Fruit fly (Drosophila melanogaster) whole organism, prepupa: Measurements from ENCODE around the gene Cyp12a4.

ENCODE experiments used
- Blimp-1 ChIP-seq: fragments of 200-800 bp; sonication (Bioruptor generic); optimal IDR thresholded peaks from 3 replicates; lab custom pipeline; 2017; ENCODE audit warnings: missing biosample characterization, missing genetic modification characterization, mild to moderate bottlenecking, moderate library complexity, missing genetic modification reagents
- CG10631 ChIP-seq: fragments of 200-800 bp; sonication (Bioruptor generic); optimal IDR thresholded peaks from 2 replicates; lab custom pipeline; 2016; ENCODE audit warnings: missing biosample characterization, missing genetic modification characterization
- CG10669 ChIP-seq: fragments of 200-800 bp; sonication (Bioruptor generic); optimal IDR thresholded peaks from 3 replicates; lab custom pipeline; 2018; ENCODE audit warnings: missing biosample characterization, mild to moderate bottlenecking, missing genetic modification characterization, moderate library complexity
- CG11762 ChIP-seq: fragments of 200-800 bp; sonication (Bioruptor generic); optimal IDR thresholded peaks from 3 replicates; lab custom pipeline; 2016; ENCODE audit warnings: missing biosample characterization, missing genetic modification characterization; ENCODE audit not compliant: insufficient read depth
- CG15336 ChIP-seq: fragments of 200-800 bp; sonication (Bioruptor generic); IDR thresholded peaks from 2 replicates; pipeline ENCODE4 v1.3.6; 2022; ENCODE audit warnings: missing biosample characterization, missing genetic modification characterization
- CG1621 ChIP-seq: fragments of 200-800 bp; sonication (Bioruptor generic); optimal IDR thresholded peaks from 3 replicates; lab custom pipeline; 2018; ENCODE audit warnings: missing biosample characterization, mild to moderate bottlenecking, missing genetic modification characterization
- CG3032 ChIP-seq: fragments of 200-800 bp; optimal IDR thresholded peaks from 2 replicates; lab custom pipeline; 2019; ENCODE audit warnings: missing biosample characterization, mild to moderate bottlenecking, missing genetic modification characterization, moderate library complexity
- CG31627 ChIP-seq: fragments of 200-800 bp; sonication (Bioruptor generic); optimal IDR thresholded peaks from 3 replicates; lab custom pipeline; 2016; ENCODE audit warnings: missing biosample characterization, missing genetic modification characterization
- CG32006 ChIP-seq: fragments of 200-800 bp; sonication (Bioruptor generic); optimal IDR thresholded peaks from 3 replicates; lab custom pipeline; 2017; ENCODE audit warnings: missing biosample characterization, mild to moderate bottlenecking, missing genetic modification characterization
- CG3919 ChIP-seq: fragments of 200-800 bp; sonication (Bioruptor generic); optimal IDR thresholded peaks from 3 replicates; lab custom pipeline; 2016; ENCODE audit warnings: missing biosample characterization, missing genetic modification characterization
- CG4318 ChIP-seq: fragments of 200-800 bp; sonication (Bioruptor generic); optimal IDR thresholded peaks from 3 replicates; lab custom pipeline; 2017; ENCODE audit warnings: missing biosample characterization, mild to moderate bottlenecking, missing genetic modification characterization
- CG6163 ChIP-seq: fragments of 200-800 bp; sonication (Bioruptor generic); IDR thresholded peaks from 3 replicates; pipeline ENCODE4 v1.3.6; 2022; ENCODE audit warnings: missing biosample characterization, missing genetic modification characterization
- CG6276 ChIP-seq: fragments of 200-800 bp; sonication (Bioruptor generic); optimal IDR thresholded peaks from 2 replicates; lab custom pipeline; 2017; ENCODE audit warnings: missing biosample characterization, mild to moderate bottlenecking, missing genetic modification characterization
- CG6792 ChIP-seq: fragments of 200-800 bp; sonication (Bioruptor generic); optimal IDR thresholded peaks from 3 replicates; lab custom pipeline; 2016; ENCODE audit warnings: missing biosample characterization, missing genetic modification characterization
- CG6808 ChIP-seq: fragments of 200-800 bp; sonication (Bioruptor generic); optimal IDR thresholded peaks from 3 replicates; lab custom pipeline; 2017; ENCODE audit warnings: missing biosample characterization, missing genetic modification characterization, mild to moderate bottlenecking, moderate library complexity, missing genetic modification reagents
- CG6854 ChIP-seq: fragments of 200-800 bp; sonication (Bioruptor generic); optimal IDR thresholded peaks from 2 replicates; lab custom pipeline; 2017; ENCODE audit warnings: missing biosample characterization, mild to moderate bottlenecking, missing genetic modification characterization
- CG7368 ChIP-seq: fragments of 200-800 bp; sonication (Bioruptor generic); optimal IDR thresholded peaks from 3 replicates; lab custom pipeline; 2016; ENCODE audit warnings: missing biosample characterization, missing genetic modification characterization
- CG8319 ChIP-seq: fragments of 200-800 bp; sonication (Bioruptor generic); optimal IDR thresholded peaks from 3 replicates; lab custom pipeline; 2016; ENCODE audit warnings: missing biosample characterization, missing genetic modification characterization
- CG8632 ChIP-seq: fragments of 200-800 bp; sonication (Bioruptor generic); optimal IDR thresholded peaks from 3 replicates; lab custom pipeline; 2016; ENCODE audit warnings: missing biosample characterization, missing genetic modification characterization
- CG9139 ChIP-seq: fragments of 200-800 bp; sonication (Bioruptor generic); optimal IDR thresholded peaks from 3 replicates; lab custom pipeline; 2017; ENCODE audit warnings: missing biosample characterization, mild to moderate bottlenecking, missing genetic modification characterization
- Eip75B ChIP-seq: fragments of 200-800 bp; sonication (Bioruptor generic); optimal IDR thresholded peaks from 3 replicates; lab custom pipeline; 2016; ENCODE audit warnings: missing biosample characterization, missing genetic modification characterization
- Eip78C ChIP-seq: fragments of 200-800 bp; sonication (Bioruptor generic); peaks from one replicate; lab custom pipeline; 2016; ENCODE audit warnings: missing biosample characterization, missing genetic modification characterization
- Eip93F ChIP-seq: fragments of 200-800 bp; sonication (Bioruptor generic); optimal IDR thresholded peaks from 2 replicates; lab custom pipeline; 2016; ENCODE audit warnings: missing biosample characterization, mild to moderate bottlenecking, missing genetic modification characterization
- Ets96B ChIP-seq: fragments of 200-800 bp; optimal IDR thresholded peaks from 2 replicates; lab custom pipeline; 2019; ENCODE audit warnings: missing biosample characterization, mild to moderate bottlenecking, missing genetic modification characterization, moderate library complexity
- Gug ChIP-seq: fragments of 200-800 bp; sonication (Bioruptor generic); IDR thresholded peaks from 2 replicates; pipeline ENCODE4 v1.3.6; 2022; ENCODE audit warnings: missing biosample characterization, missing genetic modification characterization
- Hr38 ChIP-seq: sonication (Bioruptor generic); optimal IDR thresholded peaks from 2 replicates; lab custom pipeline; 2016; ENCODE audit warnings: missing biosample characterization, missing genetic modification characterization
- Hr39 ChIP-seq: fragments of 200-800 bp; sonication (Bioruptor generic); optimal IDR thresholded peaks from 2 replicates; lab custom pipeline; 2016; ENCODE audit warnings: missing biosample characterization, missing genetic modification characterization
- Hr4 ChIP-seq: fragments of 200-800 bp; sonication (Bioruptor generic); optimal IDR thresholded peaks from 3 replicates; lab custom pipeline; 2016; ENCODE audit warnings: missing biosample characterization, missing genetic modification characterization
- Lpt ChIP-seq: fragments of 200-800 bp; sonication (Bioruptor generic); optimal IDR thresholded peaks from 3 replicates; lab custom pipeline; 2016; ENCODE audit warnings: missing biosample characterization, missing genetic modification characterization
- Met ChIP-seq: fragments of 200-800 bp; sonication (Bioruptor generic); optimal IDR thresholded peaks from 3 replicates; lab custom pipeline; 2016; ENCODE audit warnings: missing biosample characterization, missing genetic modification characterization
- OdsH ChIP-seq: fragments of 200-800 bp; sonication (Bioruptor generic); optimal IDR thresholded peaks from 3 replicates; lab custom pipeline; 2016; ENCODE audit warnings: missing biosample characterization, missing genetic modification characterization
- Smox ChIP-seq: fragments of 200-800 bp; sonication (Bioruptor generic); optimal IDR thresholded peaks from 3 replicates; lab custom pipeline; 2016; ENCODE audit warnings: missing biosample characterization, missing genetic modification characterization
- Sox102F ChIP-seq: fragments of 200-800 bp; sonication (Bioruptor generic); optimal IDR thresholded peaks from 2 replicates; lab custom pipeline; 2016; ENCODE audit warnings: missing biosample characterization, mild to moderate bottlenecking, missing genetic modification characterization
- Sox14 ChIP-seq: fragments of 200-800 bp; sonication (Bioruptor generic); optimal IDR thresholded peaks from 3 replicates; lab custom pipeline; 2016; ENCODE audit warnings: missing biosample characterization, missing genetic modification characterization
- Sox15 ChIP-seq: fragments of 200-800 bp; sonication (Bioruptor generic); optimal IDR thresholded peaks from 3 replicates; lab custom pipeline; 2016; ENCODE audit warnings: missing biosample characterization, missing genetic modification characterization
- achi ChIP-seq: fragments of 200-800 bp; sonication (Bioruptor generic); optimal IDR thresholded peaks from 3 replicates; lab custom pipeline; 2016; ENCODE audit warnings: missing biosample characterization, missing genetic modification characterization
- acj6 ChIP-seq: fragments of 200-800 bp; sonication (Bioruptor generic); optimal IDR thresholded peaks from 3 replicates; lab custom pipeline; 2016; ENCODE audit warnings: missing biosample characterization, missing genetic modification characterization
- dac ChIP-seq: fragments of 200-800 bp; sonication (Bioruptor generic); optimal IDR thresholded peaks from 2 replicates; lab custom pipeline; 2017; ENCODE audit warnings: missing biosample characterization, mild to moderate bottlenecking, missing genetic modification characterization
- dsx ChIP-seq: fragments of 200-800 bp; optimal IDR thresholded peaks from 3 replicates; lab custom pipeline; 2019; ENCODE audit warnings: missing biosample characterization, mild to moderate bottlenecking, missing genetic modification characterization, moderate library complexity; ENCODE audit not compliant: poor library complexity, severe bottlenecking
- eg ChIP-seq: fragments of 200-800 bp; sonication (Bioruptor generic); IDR thresholded peaks from 3 replicates; pipeline ENCODE4 v1.3.6; 2022; ENCODE audit warnings: missing biosample characterization, missing genetic modification characterization
- fd59A ChIP-seq: fragments of 200-800 bp; sonication (Bioruptor generic); optimal IDR thresholded peaks from 2 replicates; lab custom pipeline; 2017; ENCODE audit warnings: missing biosample characterization, mild to moderate bottlenecking, missing genetic modification characterization, missing genetic modification reagents
- fkh ChIP-seq: fragments of 200-800 bp; sonication (Bioruptor generic); optimal IDR thresholded peaks from 3 replicates; lab custom pipeline; 2017; ENCODE audit warnings: missing biosample characterization, mild to moderate bottlenecking, missing genetic modification characterization, moderate library complexity
- net ChIP-seq: fragments of 200-800 bp; sonication (Bioruptor generic); optimal IDR thresholded peaks from 3 replicates; lab custom pipeline; 2016; ENCODE audit warnings: missing biosample characterization, missing genetic modification characterization
- pdm3 ChIP-seq: fragments of 200-800 bp; sonication (Bioruptor generic); optimal IDR thresholded peaks from 3 replicates; lab custom pipeline; 2016; ENCODE audit warnings: missing biosample characterization, missing genetic modification characterization
- spab ChIP-seq: fragments of 200-800 bp; sonication (Bioruptor generic); optimal IDR thresholded peaks from 2 replicates; lab custom pipeline; 2017; ENCODE audit warnings: missing biosample characterization, mild to moderate bottlenecking, missing genetic modification characterization, missing genetic modification reagents
- svp ChIP-seq: fragments of 200-800 bp; sonication (Bioruptor generic); peaks from one replicate; lab custom pipeline; 2016; ENCODE audit warnings: missing biosample characterization, missing genetic modification characterization
- topi ChIP-seq: fragments of 200-800 bp; sonication (Bioruptor generic); optimal IDR thresholded peaks from 3 replicates; lab custom pipeline; 2016; ENCODE audit warnings: missing biosample characterization, missing genetic modification characterization
- vri ChIP-seq: fragments of 200-800 bp; sonication (Bioruptor generic); optimal IDR thresholded peaks from 3 replicates; lab custom pipeline; 2016; ENCODE audit warnings: missing biosample characterization, mild to moderate bottlenecking, missing genetic modification characterization

Gene Cyp12a4

DNA sequence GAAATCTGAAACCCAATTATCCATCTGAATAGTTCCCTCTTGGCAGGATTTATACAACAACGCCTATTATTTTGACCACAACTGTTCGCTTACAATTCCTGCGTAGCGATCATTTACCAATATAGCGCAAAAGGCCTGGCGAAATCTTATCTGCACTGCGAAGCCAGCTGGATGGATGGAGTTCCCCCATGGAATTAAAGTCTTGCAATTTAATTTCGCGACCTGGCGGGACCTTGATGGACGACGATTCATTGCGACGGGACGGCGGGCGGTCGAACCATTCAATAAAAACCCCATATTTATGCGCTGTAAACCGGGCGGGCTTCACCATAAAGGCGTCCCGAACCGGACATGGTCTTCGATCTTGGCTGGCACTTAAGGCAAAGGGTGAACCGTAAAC lies 17.9 kb downstream of the Cyp12a4 start (continued):
- no peak for TF ChIP-seq Sox14 (GFP tag; lab: Kevin White, UChicago)
- no peak for TF ChIP-seq CG4318 (GFP tag; lab: Kevin White, UChicago)
- TF ChIP-seq CG10669 (GFP tag; lab: Kevin White, UChicago), result peak; percentile 13
- peak; percentile 23 for TF ChIP-seq topi (GFP tag; lab: Kevin White, UChicago)
- no peak for TF ChIP-seq CG10631 (GFP tag; lab: Kevin White, UChicago)
- TF ChIP-seq vri, result no peak
- no peak for TF ChIP-seq OdsH (GFP tag; lab: Kevin White, UChicago)
- no peak for TF ChIP-seq CG11762 (GFP tag; lab: Kevin White, UChicago)
- TF ChIP-seq CG7368 (GFP tag; lab: Kevin White, UChicago), result peak; percentile 31
- TF ChIP-seq Smox (GFP tag; lab: Kevin White, UChicago), result no peak
- TF ChIP-seq CG6276 (GFP tag; lab: Kevin White, UChicago), result no peak
- TF ChIP-seq achi (GFP tag; lab: Kevin White, UChicago), result no peak
- peak; percentile 25 for TF ChIP-seq CG32006
- peak; percentile 33 for TF ChIP-seq CG6808 (GFP tag; lab: Kevin White, UChicago)

DNA sequence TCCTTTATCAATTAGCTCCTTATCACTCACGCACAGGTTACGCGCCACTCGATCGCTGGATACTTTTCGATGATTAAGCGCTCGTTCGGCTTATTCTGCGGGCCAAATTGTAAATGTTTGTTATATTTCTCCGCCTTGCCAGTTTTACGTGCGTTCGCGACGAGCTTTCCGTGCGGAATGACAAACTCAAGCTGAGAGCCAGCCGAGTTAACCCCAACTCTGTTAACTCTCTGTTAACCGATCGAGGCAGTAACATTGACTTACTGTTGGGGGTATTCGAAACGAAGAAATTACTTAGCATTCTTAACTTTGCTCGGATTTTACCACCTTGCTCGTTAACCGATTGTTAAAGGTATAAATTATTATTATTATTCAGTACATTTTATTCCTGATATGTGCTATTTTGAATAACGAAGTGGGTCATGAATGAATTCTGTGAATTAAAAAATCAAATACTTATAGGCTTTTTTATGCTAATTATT lies 18.6 kb downstream of the Cyp12a4 start, which contains the start of gene CG5835:
Gene CG5835, minus strand, starts transcription at position 185 of the 482 bp plus-strand sequence.
- TF ChIP-seq CG8632 (GFP tag; lab: Kevin White, UChicago) (peak; percentile 24), dsx (no peak), CG15336 (peak; percentile 53; the same call in 1 of the 2 replicates), CG10669 (GFP tag; lab: Kevin White, UChicago) (no peak), Eip78C (peak; percentile 64), Ets96B (tag; lab: Kevin White, UChicago) (no peak), Hr39 (GFP tag; lab: Kevin White, UChicago) (peak; percentile 18), CG6854 (GFP tag; lab: Kevin White, UChicago) (peak; percentile 70), dac (GFP tag; lab: Kevin White, UChicago) (no peak), CG31627 (peak; percentile 9), CG1621 (tag; lab: Kevin White, UChicago) (peak; percentile 55), Smox (GFP tag; lab: Kevin White, UChicago) (peak; percentile 44), CG32006 (no peak), Met (GFP tag; lab: Kevin White, UChicago) (peak; percentile 42), Sox15 (GFP tag; lab: Kevin White, UChicago) (no peak), OdsH (GFP tag; lab: Kevin White, UChicago) (peak; percentile 43), fd59A (GFP tag; lab: Kevin White, UChicago) (no peak), pdm3 (GFP tag; lab: Kevin White, UChicago) (peak; percentile 43), spab (GFP tag; lab: Kevin White, UChicago) (no peak), vri (peak; percentile 65), Lpt (no peak), Eip93F (GFP tag; lab: Kevin White, UChicago) (no peak), Hr4 (GFP tag; lab: Kevin White, UChicago) (peak; percentile 44), CG3032 (tag; lab: Kevin White, UChicago) (no peak), fkh (GFP tag; lab: Kevin White, UChicago) (no peak), CG3919 (peak; percentile 32), CG11762 (GFP tag; lab: Kevin White, UChicago) (no peak), CG6792 (GFP tag; lab: Kevin White, UChicago) (no peak), acj6 (GFP tag; lab: Kevin White, UChicago) (peak; percentile 10), svp (GFP tag; lab: Kevin White, UChicago) (peak; percentile 67), CG8319 (no peak), CG10631 (GFP tag; lab: Kevin White, UChicago) (peak; percentile 36), achi (GFP tag; lab: Kevin White, UChicago) (peak; percentile 13), Gug (no peak), Sox14 (GFP tag; lab: Kevin White, UChicago) (peak; percentile 7), Eip75B (peak; percentile 28), CG4318 (GFP tag; lab: Kevin White, UChicago) (no peak), CG6163 (GFP tag; lab: Robert Waterston, UW) (peak; percentile 44; the same call in 1 of the 3 replicates), Hr38 (no peak), CG9139 (GFP tag; lab: Kevin White, UChicago) (no peak), net (peak; percentile 8), eg (GFP tag; lab: Robert Waterston, UW) (0 out of 3 replicates have a peak, but pooled peaks have one; percentile 34), Sox102F (GFP tag; lab: Kevin White, UChicago) (peak; percentile 29), Blimp-1 (no peak), CG6276 (GFP tag; lab: Kevin White, UChicago) (no peak)
